Fruit fly (Drosophila melanogaster): Measurements from ENCODE around the gene RpL3.

RpL3 gene

DNA sequence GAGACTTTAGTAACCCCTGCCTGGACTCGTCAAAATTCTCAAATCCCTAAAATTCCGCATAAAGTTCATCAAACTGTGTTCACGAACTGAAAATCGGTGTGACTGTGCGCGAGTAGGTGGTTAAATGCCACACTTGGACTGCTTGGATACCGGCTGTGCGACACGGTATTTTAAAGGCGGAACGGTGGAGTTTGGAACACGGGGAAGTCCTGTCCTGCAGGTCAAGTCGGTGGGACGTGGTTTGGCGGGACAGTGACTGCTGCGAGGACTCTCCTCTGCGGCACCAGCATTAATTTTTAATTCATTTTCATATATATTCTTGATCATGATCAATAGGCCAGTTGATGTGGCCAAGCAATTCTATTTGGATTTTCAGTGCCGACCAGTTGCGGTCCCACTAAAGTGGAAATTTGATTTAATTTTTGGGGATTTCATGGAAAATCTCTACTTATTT, 13.3 kb downstream of the RpL3 start, which contains the start of the genes Arfip and CG17721 (continued):
- TF ChIP-seq ftz-f1 (GFP tag; optimal IDR thresholded peaks at IDR 0.05) (no peak), CG2889 (GFP tag; IDR thresholded peaks at IDR 0.05) (no peak), Ets97D (GFP tag; optimal IDR thresholded peaks at IDR 0.05) (peak; percentile 53), Sox102F (GFP tag; optimal IDR thresholded peaks at IDR 0.05) (no peak), CG9876 (GFP tag; optimal IDR thresholded peaks at IDR 0.05) (no peak), CG34422 (GFP tag; IDR thresholded peaks at IDR 0.05) (peak; percentile 53; the same call in 1 of the 3 replicates), CG1603 (tag; optimal IDR thresholded peaks at IDR 0.05) (peak; percentile 67), corto (GFP tag; optimal IDR thresholded peaks at IDR 0.05) (no peak), CG31365 (tag; optimal IDR thresholded peaks at IDR 0.05) (peak; percentile 89), NK7.1 (GFP tag; optimal IDR thresholded peaks at IDR 0.05) (no peak), CHES-1-like (GFP tag; optimal IDR thresholded peaks at IDR 0.05) (no peak), nmo (GFP tag; optimal IDR thresholded peaks at IDR 0.05) (peak; percentile 68), slbo (GFP tag; IDR thresholded peaks at IDR 0.05) (no peak), TFAM (GFP tag; optimal IDR thresholded peaks at IDR 0.05) (no peak), CG3407 (GFP tag; optimal IDR thresholded peaks at IDR 0.05) (no peak), CG8388 (GFP tag; optimal IDR thresholded peaks at IDR 0.05) (peak; percentile 54), CG14710 (tag; optimal IDR thresholded peaks at IDR 0.05) (peak; percentile 93), C15 (GFP tag; IDR thresholded peaks at IDR 0.05) (no peak), CoRest (tag; optimal IDR thresholded peaks at IDR 0.05) (peak; percentile 52), chm (GFP tag; IDR thresholded peaks at IDR 0.05) (no peak), dmrt99B (tag; optimal IDR thresholded peaks at IDR 0.05) (no peak), Med (GFP tag) (peak; percentile 51), CG7987 (GFP tag; optimal IDR thresholded peaks at IDR 0.05) (no peak), CG6683 (GFP tag; optimal IDR thresholded peaks at IDR 0.05) (no peak), bigmax (GFP tag; optimal IDR thresholded peaks at IDR 0.05) (no peak), CG10366 (GFP tag; IDR thresholded peaks at IDR 0.05) (no peak), HmgZ (tag; optimal IDR thresholded peaks at IDR 0.05) (peak; percentile 35), ato (GFP tag; IDR thresholded peaks at IDR 0.05; ENCODE audit: partially characterized antibody) (no peak), pzg (GFP tag; optimal IDR thresholded peaks at IDR 0.05) (peak; percentile 89), CG14014 (GFP tag; IDR thresholded peaks at IDR 0.05) (no peak), stwl (tag; optimal IDR thresholded peaks at IDR 0.05) (peak; percentile 44), Eip74EF (GFP tag; optimal IDR thresholded peaks at IDR 0.05) (no peak), CG10462 (GFP tag; optimal IDR thresholded peaks at IDR 0.05) (no peak), CG8478 (optimal IDR thresholded peaks at IDR 0.05) (no peak), row (GFP tag; IDR thresholded peaks at IDR 0.05) (peak; percentile 63), nerfin-2 (GFP tag; IDR thresholded peaks at IDR 0.05; ENCODE audit: partially characterized antibody) (no peak), bab2 (GFP tag; optimal IDR thresholded peaks at IDR 0.05) (no peak), MESR4 (GFP tag; optimal IDR thresholded peaks at IDR 0.05) (peak; percentile 73), CG5245 (GFP tag; optimal IDR thresholded peaks at IDR 0.05) (no peak), phol (tag; optimal IDR thresholded peaks at IDR 0.05) (peak; percentile 7), insv (GFP tag; optimal IDR thresholded peaks at IDR 0.05) (peak in 1 of 2 experiments; percentile 30), tll (GFP tag; optimal IDR thresholded peaks at IDR 0.05) (no peak), Sin3A (optimal IDR thresholded peaks at IDR 0.05) (peak; percentile 93), CG10321 (GFP tag; IDR thresholded peaks at IDR 0.05) (no peak), run (tag; optimal IDR thresholded peaks at IDR 0.05) (no peak), CG13287 (GFP tag; IDR thresholded peaks at IDR 0.05; ENCODE audit: partially characterized antibody) (peak; percentile 32; the same call in 1 of the 2 replicates), bbx (GFP tag; IDR thresholded peaks at IDR 0.05; ENCODE audit: partially characterized antibody) (no peak), sens (GFP tag) (peak; percentile 88), fu2 (GFP tag; optimal IDR thresholded peaks at IDR 0.05) (no peak), rib (GFP tag; IDR thresholded peaks at IDR 0.05) (no peak), ranshi (GFP tag; IDR thresholded peaks at IDR 0.05) (no peak)
